Fruit fly (Drosophila melanogaster): Measurements from ENCODE around the gene Wdr82.

The Wdr82 gene

DNA sequence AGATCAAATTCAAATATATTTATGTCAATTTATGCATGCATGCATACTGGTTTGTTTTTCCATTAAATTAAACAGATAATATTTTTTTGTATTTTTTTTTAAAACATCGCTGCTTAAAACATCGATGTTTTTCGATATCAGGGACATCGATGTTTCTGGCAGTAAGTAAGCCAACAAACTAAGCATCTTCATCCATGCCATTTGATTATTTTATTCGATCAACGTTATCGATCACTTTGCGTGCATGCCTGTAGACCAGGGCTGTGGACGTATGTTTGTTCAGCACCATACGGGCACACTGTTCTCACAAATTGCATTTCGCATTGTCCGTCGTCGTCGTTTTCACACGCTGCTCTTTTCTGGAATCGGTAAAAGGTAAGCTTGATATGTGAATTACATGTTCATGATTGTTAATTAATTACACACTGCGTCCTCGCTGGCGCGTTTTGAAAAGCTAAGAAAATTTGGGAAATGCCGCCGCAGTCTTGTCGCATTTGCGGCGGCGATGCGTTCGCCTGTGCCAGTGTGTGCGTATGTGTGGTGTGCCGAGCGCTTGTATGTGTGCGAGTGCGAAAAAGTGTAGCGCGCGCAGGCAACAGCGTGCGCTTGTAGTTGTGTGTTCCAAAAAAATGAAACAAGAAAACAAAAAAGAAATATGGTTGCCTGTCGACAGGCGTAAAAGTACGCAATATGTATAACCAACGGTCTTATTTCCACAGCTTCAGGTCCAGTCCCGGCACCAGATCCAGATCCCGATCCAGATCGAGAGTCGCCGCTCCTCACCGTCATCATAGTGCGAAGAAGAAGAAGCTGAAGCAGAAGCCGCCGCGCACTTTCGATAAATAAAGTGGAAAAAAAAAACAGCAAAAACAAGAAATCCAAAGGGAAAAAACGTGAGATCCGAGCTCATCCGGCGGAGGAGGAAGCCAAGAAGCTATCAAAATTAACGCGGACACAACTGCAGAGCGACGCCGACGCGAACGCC, 29.3 kb downstream of the Wdr82 start, which contains the start of gene emb (continued):
- TF ChIP-seq vvl (GFP tag; IDR thresholded peaks at IDR 0.05): peak; percentile 55
- peak in 1 of 2 experiments; percentile 1 for TF ChIP-seq tll (GFP tag; optimal IDR thresholded peaks at IDR 0.05)
- peak; percentile 19 for TF ChIP-seq repo (GFP tag; optimal IDR thresholded peaks at IDR 0.05)
- peak; percentile 85 for TF ChIP-seq CG1603 (tag; optimal IDR thresholded peaks at IDR 0.05)
- peak; percentile 95 for TF ChIP-seq CG34224 (GFP tag; IDR thresholded peaks at IDR 0.05; ENCODE audit: partially characterized antibody)
- peak; percentile 73 for TF ChIP-seq CG4424 (GFP tag; optimal IDR thresholded peaks at IDR 0.05)
- peak; percentile 98 for TF ChIP-seq stwl (tag; optimal IDR thresholded peaks at IDR 0.05)
- TF ChIP-seq ara (GFP tag; IDR thresholded peaks at IDR 0.05): peak; percentile 42; the same call in 1 of the 2 replicates
- TF ChIP-seq danr (GFP tag; IDR thresholded peaks at IDR 0.05): no peak
- TF ChIP-seq CG17359 (tag; optimal IDR thresholded peaks at IDR 0.05): peak; percentile 19
- TF ChIP-seq ftz-f1 (GFP tag; optimal IDR thresholded peaks at IDR 0.05): peak; percentile 19
- TF ChIP-seq pho (GFP tag; optimal IDR thresholded peaks at IDR 0.05): peak; percentile 65
- TF ChIP-seq ttk (GFP tag; IDR thresholded peaks at IDR 0.05): no peak
- TF ChIP-seq pb (GFP tag; optimal IDR thresholded peaks at IDR 0.05): peak; percentile 36
- TF ChIP-seq mirr (GFP tag; optimal IDR thresholded peaks at IDR 0.05): no peak
- TF ChIP-seq eyg (GFP tag; optimal IDR thresholded peaks at IDR 0.05): peak; percentile 29
- TF ChIP-seq CG5180 (GFP tag; optimal IDR thresholded peaks at IDR 0.05): peak; percentile 94
- TF ChIP-seq CHES-1-like (GFP tag; optimal IDR thresholded peaks at IDR 0.05): peak; percentile 71
- peak; percentile 97 for TF ChIP-seq CG16813 (GFP tag; IDR thresholded peaks at IDR 0.05; ENCODE audit: partially characterized antibody)
- TF ChIP-seq Kr (GFP tag; optimal IDR thresholded peaks at IDR 0.05): no peak
- no peak for TF ChIP-seq Aef1 (GFP tag; IDR thresholded peaks at IDR 0.05)
- peak; percentile 95 for TF ChIP-seq CG8290 (GFP tag; optimal IDR thresholded peaks at IDR 0.05)
- TF ChIP-seq CG8290 (tag; optimal IDR thresholded peaks at IDR 0.05): peak in 1 of 2 experiments; percentile 93
- no peak for TF ChIP-seq CG4404 (GFP tag; IDR thresholded peaks at IDR 0.05)
- TF ChIP-seq fd102C (GFP tag; optimal IDR thresholded peaks at IDR 0.05): no peak
- peak; percentile 19 for TF ChIP-seq D19A (tag; optimal IDR thresholded peaks at IDR 0.05)
- peak; percentile 77 for TF ChIP-seq zen (tag; optimal IDR thresholded peaks at IDR 0.05)
- peak; percentile 9 for TF ChIP-seq CG12942 (GFP tag; optimal IDR thresholded peaks at IDR 0.05)
- TF ChIP-seq CG17385 (GFP tag; optimal IDR thresholded peaks at IDR 0.05): peak; percentile 85
- TF ChIP-seq Doc3 (GFP tag; IDR thresholded peaks at IDR 0.05; ENCODE audit: partially characterized antibody): peak; percentile 92
- TF ChIP-seq hb (GFP tag; IDR thresholded peaks at IDR 0.05; ENCODE audit: partially characterized antibody): peak; percentile 99
- TF ChIP-seq rib (GFP tag; IDR thresholded peaks at IDR 0.05): peak; percentile 75
- TF ChIP-seq stc (GFP tag; IDR thresholded peaks at IDR 0.05): no peak
- no peak for TF ChIP-seq CG11504 (tag; optimal IDR thresholded peaks at IDR 0.05)
- TF ChIP-seq bsh (GFP tag; optimal IDR thresholded peaks at IDR 0.05): peak; percentile 7 to 76
- no peak for TF ChIP-seq Side (GFP tag; optimal IDR thresholded peaks at IDR 0.05)
- 0 out of 2 replicates have a peak, but pooled peaks have one; percentile 30 for TF ChIP-seq aop (GFP tag; IDR thresholded peaks at IDR 0.05)
- peak; percentile 71 for TF ChIP-seq CG17829 (tag; optimal IDR thresholded peaks at IDR 0.05)
- no peak for TF ChIP-seq GATAe (GFP tag; conservative IDR thresholded peaks at IDR 0.05)
- peak; percentile 68 for TF ChIP-seq ssp (GFP tag; IDR thresholded peaks at IDR 0.05)
- TF ChIP-seq br (optimal IDR thresholded peaks at IDR 0.05): no peak
- TF ChIP-seq CG17612 (GFP tag; IDR thresholded peaks at IDR 0.05): no peak
- TF ChIP-seq dmrt11E (tag; optimal IDR thresholded peaks at IDR 0.05): peak; percentile 48
- no peak for TF ChIP-seq wdn (GFP tag; IDR thresholded peaks at IDR 0.05)
- TF ChIP-seq unpg (GFP tag; optimal IDR thresholded peaks at IDR 0.05): no peak
- TF ChIP-seq otp (GFP tag; IDR thresholded peaks at IDR 0.05): 0 out of 3 replicates have a peak, but pooled peaks have one; percentile 9
- peak; percentile 38 for TF ChIP-seq her (GFP tag; optimal IDR thresholded peaks at IDR 0.05)
- no peak for TF ChIP-seq Ada2b (GFP tag; IDR thresholded peaks at IDR 0.05)
- no peak for TF ChIP-seq CG31388 (GFP tag; optimal IDR thresholded peaks at IDR 0.05)

Measured in whole organism, embryonic.